Worm (Caenorhabditis elegans) whole organism, L2 larva: ENCODE data around the gene Y94H6A.5.

Experiments
- C34F6.9 ChIP-seq: fragments of 150-350 bp; optimal IDR thresholded peaks from 2 replicates; lab custom pipeline; 2014; ENCODE audit warnings: missing biosample characterization, missing genetic modification characterization
- F13H6.1 ChIP-seq: sonication (generic microtip); optimal IDR thresholded peaks from 2 replicates; lab custom pipeline; 2016; ENCODE audit warnings: missing genetic modification characterization, missing compliant biosample characterization
- R02D3.7 ChIP-seq: fragments of 150-350 bp; optimal IDR thresholded peaks from 2 replicates; lab custom pipeline; 2014; ENCODE audit warnings: missing biosample characterization, missing genetic modification characterization
- Y55F3AM.14 ChIP-seq: fragments of 200-800 bp; sonication (Bioruptor generic); optimal IDR thresholded peaks from 2 replicates; lab custom pipeline; 2018; ENCODE audit warnings: mild to moderate bottlenecking, missing genetic modification characterization, missing compliant biosample characterization
- ZK546.5 ChIP-seq: sonication (generic microtip); optimal IDR thresholded peaks from 2 replicates; lab custom pipeline; 2017; ENCODE audit warnings: missing biosample characterization, missing genetic modification characterization
- alr-1 ChIP-seq: fragments of 150-350 bp; optimal IDR thresholded peaks from 2 replicates; lab custom pipeline; 2014; ENCODE audit warnings: missing biosample characterization, missing genetic modification characterization
- ama-1 ChIP-seq: fragments of 150-350 bp; optimal IDR thresholded peaks from 2 replicates; lab custom pipeline; 2018; ENCODE audit warnings: inconsistent platforms
- blmp-1 ChIP-seq: sonication (generic microtip); optimal IDR thresholded peaks from 2 replicates; lab custom pipeline; 2017; ENCODE audit warnings: missing genetic modification characterization, mild to moderate bottlenecking, missing compliant biosample characterization, antibody characterized with exemption, moderate library complexity; ENCODE audit not compliant: insufficient read depth
- ceh-82 ChIP-seq: fragments of 150-350 bp; optimal IDR thresholded peaks from 2 replicates; lab custom pipeline; 2014; ENCODE audit warnings: missing biosample characterization, missing genetic modification characterization
- crh-2 ChIP-seq: sonication (generic microtip); optimal IDR thresholded peaks from 2 replicates; lab custom pipeline; 2017; ENCODE audit warnings: missing biosample characterization, missing genetic modification characterization
- dmd-4 ChIP-seq: sonication (generic microtip); optimal IDR thresholded peaks from 2 replicates; lab custom pipeline; 2017; ENCODE audit warnings: missing biosample characterization, missing genetic modification characterization
- egl-27 ChIP-seq: sonication (generic microtip); optimal IDR thresholded peaks from 3 replicates; lab custom pipeline; 2017; ENCODE audit warnings: missing biosample characterization, missing genetic modification reagents, missing genetic modification characterization
- elt-3 ChIP-seq: sonication (generic microtip); optimal IDR thresholded peaks from 2 replicates; lab custom pipeline; 2017; ENCODE audit warnings: missing biosample characterization, missing genetic modification characterization
- gmeb-1 ChIP-seq: fragments of 150-350 bp; optimal IDR thresholded peaks from 2 replicates; lab custom pipeline; 2014; ENCODE audit warnings: missing biosample characterization, missing genetic modification characterization
- lin-11 ChIP-seq: fragments of 150-350 bp; sonication (generic microtip); optimal IDR thresholded peaks from 2 replicates; lab custom pipeline; 2014; ENCODE audit warnings: missing biosample characterization, missing genetic modification characterization, inconsistent platforms, mixed read lengths
- lin-13 ChIP-seq: fragments of 150-350 bp; optimal IDR thresholded peaks from 2 replicates; lab custom pipeline; 2014; ENCODE audit warnings: missing biosample characterization, missing genetic modification reagents, missing genetic modification characterization
- lsy-2 ChIP-seq, 2 experiments: fragments of 150-350 bp in 1 of 2; sonication (generic microtip) in 1 of 2; optimal IDR thresholded peaks; 2 replicates each; lab custom pipeline; 2014 to 2017; ENCODE audit warnings: missing biosample characterization in 2 of 2, missing genetic modification characterization in 2 of 2
- mab-5 ChIP-seq: fragments of 150-350 bp; optimal IDR thresholded peaks from 2 replicates; lab custom pipeline; 2014; ENCODE audit warnings: missing biosample characterization, missing genetic modification characterization
- mbf-1 ChIP-seq: sonication (generic microtip); optimal IDR thresholded peaks from 2 replicates; lab custom pipeline; 2017; ENCODE audit warnings: missing biosample characterization, missing genetic modification characterization
- nhr-10 ChIP-seq: sonication (generic microtip); optimal IDR thresholded peaks from 2 replicates; lab custom pipeline; 2017; ENCODE audit warnings: missing biosample characterization, missing genetic modification characterization
- nhr-11 ChIP-seq: fragments of 150-350 bp; optimal IDR thresholded peaks from 2 replicates; lab custom pipeline; 2014; ENCODE audit warnings: missing biosample characterization, missing genetic modification characterization
- nhr-12 ChIP-seq: fragments of 150-350 bp; optimal IDR thresholded peaks from 2 replicates; lab custom pipeline; 2014; ENCODE audit warnings: missing biosample characterization, missing genetic modification characterization
- nhr-129 ChIP-seq: fragments of 150-350 bp; optimal IDR thresholded peaks from 2 replicates; lab custom pipeline; 2014; ENCODE audit warnings: missing biosample characterization, missing genetic modification characterization
- nhr-21 ChIP-seq: fragments of 150-350 bp; optimal IDR thresholded peaks from 2 replicates; lab custom pipeline; 2014; ENCODE audit warnings: missing biosample characterization, missing genetic modification characterization
- nhr-23 ChIP-seq: fragments of 150-350 bp; optimal IDR thresholded peaks from 2 replicates; lab custom pipeline; 2014; ENCODE audit warnings: missing biosample characterization, missing genetic modification reagents, missing genetic modification characterization
- nhr-237 ChIP-seq: fragments of 150-350 bp; optimal IDR thresholded peaks from 2 replicates; lab custom pipeline; 2014; ENCODE audit warnings: missing biosample characterization, missing genetic modification characterization
- nhr-25 ChIP-seq: fragments of 150-350 bp; sonication (generic microtip); optimal IDR thresholded peaks from 3 replicates; lab custom pipeline; 2014; ENCODE audit warnings: missing biosample characterization, missing genetic modification characterization
- sem-4 ChIP-seq: fragments of 150-350 bp; optimal IDR thresholded peaks from 2 replicates; lab custom pipeline; 2014; ENCODE audit warnings: missing biosample characterization, missing genetic modification reagents, missing genetic modification characterization
- skn-1 ChIP-seq: sonication (generic microtip); optimal IDR thresholded peaks from 2 replicates; lab custom pipeline; 2017; ENCODE audit warnings: missing biosample characterization, missing genetic modification characterization
- sma-3 ChIP-seq: sonication (generic microtip); optimal IDR thresholded peaks from 2 replicates; lab custom pipeline; 2016; ENCODE audit warnings: missing genetic modification reagents, missing genetic modification characterization, missing compliant biosample characterization
- sma-9 ChIP-seq, 2 experiments: fragments of 150-350 bp in 1 of 2; sonication (generic microtip) in 1 of 2; optimal IDR thresholded peaks; 2 replicates each; lab custom pipeline; 2014 to 2016; ENCODE audit warnings: missing genetic modification characterization in 2 of 2, mild to moderate bottlenecking in 1 of 2, missing biosample characterization in 1 of 2, missing compliant biosample characterization in 1 of 2, missing genetic modification reagents in 1 of 2, moderate library complexity in 1 of 2
- unc-55 ChIP-seq: fragments of 150-350 bp; sonication (generic microtip); optimal IDR thresholded peaks from 3 replicates; lab custom pipeline; 2014; ENCODE audit warnings: missing biosample characterization, missing genetic modification reagents, missing genetic modification characterization
- unc-62 ChIP-seq: fragments of 150-350 bp; optimal IDR thresholded peaks from 2 replicates; lab custom pipeline; 2014; ENCODE audit warnings: missing biosample characterization, missing genetic modification reagents, missing genetic modification characterization

Gene Y94H6A.5

ce11 chrIV:2703927-2704401, at the start of gene Y94H6A.5:
Y94H6A.5 (minus strand) TSS chrIV:2703977.
- TF ChIP-seq lin-13 (GFP tag; lab: Kevin White, UChicago) (peak; percentile 69), lsy-2 (tag; optimal IDR thresholded peaks at IDR 0.05; lab: Kevin White, UChicago) (peak; percentile 82 to 97), blmp-1 (tag; lab: Kevin White, UChicago) (no peak), sma-3 (GFP tag; lab: Kevin White, UChicago) (peak; percentile 21), nhr-23 (tag; lab: Kevin White, UChicago) (no peak), nhr-129 (peak; percentile 49), ama-1 (lab: Kevin White, UChicago) (peak; percentile 74), lin-11 (peak; percentile 5), sma-9 (GFP tag; optimal IDR thresholded peaks at IDR 0.05; lab: Kevin White, UChicago) (no peak), sma-9 (tag; optimal IDR thresholded peaks at IDR 0.05; lab: Kevin White, UChicago) (no peak), nhr-25 (tag; lab: Kevin White, UChicago) (peak; percentile 60), mbf-1 (tag; lab: Kevin White, UChicago) (no peak), unc-55 (GFP tag; lab: Kevin White, UChicago) (peak; percentile 68), C34F6.9 (peak; percentile 42), gmeb-1 (tag; lab: Kevin White, UChicago) (peak; percentile 49), egl-27 (tag; lab: Kevin White, UChicago) (peak; percentile 15), crh-2 (tag; lab: Kevin White, UChicago) (peak; percentile 56)

DNA sequence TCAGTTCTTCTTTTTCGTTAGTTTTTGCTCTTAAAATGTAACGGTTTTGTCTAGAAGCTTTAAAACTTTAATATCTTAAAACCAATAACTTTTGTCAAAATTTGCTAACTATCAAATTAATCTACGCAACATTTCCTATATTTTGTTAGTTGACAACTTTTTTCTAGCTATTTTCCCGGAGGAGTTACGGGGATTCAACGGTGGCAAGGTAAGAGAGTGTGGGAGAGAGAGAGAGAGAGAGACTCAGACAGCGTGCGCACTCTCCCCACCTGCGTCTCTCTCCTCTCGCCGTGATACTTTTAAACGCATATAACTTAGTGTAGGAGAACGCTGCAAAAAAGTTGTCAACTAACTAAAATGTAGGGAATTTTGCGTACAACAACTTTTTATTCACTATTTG, 49.8 kb upstream of the Y94H6A.5 start:
- TF ChIP-seq F13H6.1 (tag; lab: Kevin White, UChicago) = no peak
- no peak for TF ChIP-seq blmp-1 (tag; lab: Kevin White, UChicago)
- TF ChIP-seq nhr-12 (tag; lab: Kevin White, UChicago) = no peak
- no peak for TF ChIP-seq elt-3 (tag; lab: Kevin White, UChicago)
- no peak for TF ChIP-seq skn-1
- no peak for TF ChIP-seq unc-55 (GFP tag; lab: Kevin White, UChicago)
- no peak for TF ChIP-seq mab-5 (tag; lab: Kevin White, UChicago)
- no peak for TF ChIP-seq lin-13 (GFP tag; lab: Kevin White, UChicago)

DNA sequence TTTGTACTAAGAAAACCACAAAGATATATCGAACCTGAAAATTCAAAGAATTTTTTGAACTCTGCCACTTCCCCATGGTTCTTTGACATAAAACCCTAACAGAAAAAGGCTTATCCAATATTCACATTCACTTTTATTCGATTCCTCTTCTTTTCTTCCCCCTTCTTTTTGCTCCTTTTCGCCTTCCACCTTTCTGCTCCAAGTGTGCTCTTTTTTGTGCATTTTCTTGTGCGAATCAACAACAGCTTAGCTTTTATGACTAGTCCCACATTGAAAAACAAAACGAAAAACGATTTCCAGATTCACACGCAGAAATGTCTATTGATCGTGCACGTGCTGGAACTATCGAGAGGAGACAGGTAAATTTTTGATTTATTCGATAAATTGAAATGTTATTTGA, 47.8 kb upstream of the Y94H6A.5 start, which contains the start of gene Y54G2A.41:
Y54G2A.41 (plus strand) TSS at position 301 of the 400 bp plus-strand sequence.
- no peak for TF ChIP-seq sma-9 (GFP tag; optimal IDR thresholded peaks at IDR 0.05; lab: Kevin White, UChicago)
- TF ChIP-seq sma-9 (tag; optimal IDR thresholded peaks at IDR 0.05; lab: Kevin White, UChicago) = no peak
- TF ChIP-seq sem-4 (tag; lab: Kevin White, UChicago) = no peak
- TF ChIP-seq nhr-237 = no peak
- no peak for TF ChIP-seq nhr-12 (tag; lab: Kevin White, UChicago)
- TF ChIP-seq unc-55 (GFP tag; lab: Kevin White, UChicago) = no peak
- TF ChIP-seq alr-1 (tag; lab: Kevin White, UChicago) = no peak
- no peak for TF ChIP-seq lsy-2 (tag; optimal IDR thresholded peaks at IDR 0.05; lab: Kevin White, UChicago)
- no peak for TF ChIP-seq R02D3.7 (tag; lab: Kevin White, UChicago)
- TF ChIP-seq nhr-21 = no peak
- TF ChIP-seq lin-13 (GFP tag; lab: Kevin White, UChicago) = no peak
- TF ChIP-seq nhr-25 (tag; lab: Kevin White, UChicago) = no peak
- TF ChIP-seq ZK546.5 = no peak
- TF ChIP-seq Y55F3AM.14 = no peak
- no peak for TF ChIP-seq nhr-11
- TF ChIP-seq, all 48 proteins: peak for 0

DNA sequence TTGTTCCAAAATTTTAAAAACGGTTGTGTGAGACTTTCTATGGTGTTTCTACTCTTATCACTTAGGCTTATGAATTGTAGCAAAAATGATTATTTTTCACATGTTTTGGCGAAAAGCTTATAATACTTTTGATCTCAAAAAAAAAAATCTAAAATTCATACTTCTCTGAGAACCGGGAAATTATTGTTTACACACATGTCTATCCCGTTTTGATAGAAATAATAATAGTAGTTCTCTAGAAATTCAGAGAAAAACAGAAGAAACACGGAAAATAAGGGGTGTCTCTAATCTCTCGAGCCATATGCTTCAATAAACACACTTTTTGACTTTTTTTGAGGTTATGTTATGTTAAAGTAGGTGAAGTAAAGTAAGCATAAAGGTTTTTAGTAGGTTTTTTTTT, 46.8 kb upstream of the Y94H6A.5 start:
- TF ChIP-seq mab-5 (tag; lab: Kevin White, UChicago) (no peak), dmd-4 (tag; lab: Kevin White, UChicago) (no peak), F13H6.1 (tag; lab: Kevin White, UChicago) (no peak), egl-27 (tag; lab: Kevin White, UChicago) (no peak), crh-2 (tag; lab: Kevin White, UChicago) (no peak), gmeb-1 (tag; lab: Kevin White, UChicago) (no peak), nhr-129 (no peak), sma-3 (GFP tag; lab: Kevin White, UChicago) (no peak), nhr-10 (tag; lab: Kevin White, UChicago) (no peak), unc-62 (no peak), ZK546.5 (no peak), ceh-82 (no peak), skn-1 (no peak)
